Worm (Caenorhabditis elegans) whole organism, L4 larva: ENCODE measurements around the gene Y39F10C.1.

ENCODE experiments used
- D1046.2 ChIP-seq: fragments of 200-800 bp; sonication (Bioruptor generic); IDR thresholded peaks from 2 replicates; pipeline ENCODE4 v1.3.6; 2022; ENCODE audit warnings: missing genetic modification characterization, missing compliant biosample characterization
- T26A8.4 ChIP-seq: fragments of 200-800 bp; sonication (Bioruptor generic); IDR thresholded peaks from 2 replicates; pipeline ENCODE4 v1.3.6; 2022; ENCODE audit warnings: missing genetic modification characterization, missing compliant biosample characterization
- ZK337.2 ChIP-seq: fragments of 200-800 bp; sonication (Bioruptor generic); IDR thresholded peaks from 2 replicates; pipeline ENCODE4 v1.3.6; 2022; ENCODE audit warnings: missing genetic modification reagents, missing genetic modification characterization, missing compliant biosample characterization
- aha-1 ChIP-seq: fragments of 150-350 bp; peaks from one replicate; lab custom pipeline; 2014; ENCODE audit warnings: missing biosample characterization, missing genetic modification characterization
- aly-2 ChIP-seq: sonication (generic microtip); optimal IDR thresholded peaks from 2 replicates; lab custom pipeline; 2018; ENCODE audit warnings: missing biosample characterization, missing genetic modification characterization
- arid-1 ChIP-seq: fragments of 200-800 bp; sonication (Bioruptor generic); conservative IDR thresholded peaks from 2 replicates; pipeline ENCODE4 v1.3.6; 2022; ENCODE audit warnings: missing genetic modification reagents, missing genetic modification characterization, missing compliant biosample characterization
- ceh-20 ChIP-seq: fragments of 200-800 bp; sonication (Bioruptor generic); IDR thresholded peaks from 2 replicates; pipeline ENCODE4 v1.3.6; 2022; ENCODE audit warnings: missing genetic modification reagents, missing genetic modification characterization, missing compliant biosample characterization
- ceh-28 ChIP-seq: fragments of 150-350 bp; optimal IDR thresholded peaks from 2 replicates; lab custom pipeline; 2014; ENCODE audit warnings: missing biosample characterization, missing genetic modification reagents, missing genetic modification characterization
- daf-12 ChIP-seq: fragments of 150-350 bp; optimal IDR thresholded peaks from 2 replicates; lab custom pipeline; 2014; ENCODE audit warnings: missing biosample characterization, missing genetic modification reagents, missing genetic modification characterization
- daf-8 ChIP-seq: fragments of 200-800 bp; sonication (Bioruptor generic); IDR thresholded peaks from 2 replicates; pipeline ENCODE4 v1.3.6; 2022; ENCODE audit warnings: missing genetic modification characterization, missing compliant biosample characterization
- dmd-9 ChIP-seq: fragments of 200-800 bp; sonication (Bioruptor generic); IDR thresholded peaks from 2 replicates; pipeline ENCODE4 v1.3.6; 2022; ENCODE audit warnings: missing genetic modification reagents, missing genetic modification characterization, missing compliant biosample characterization
- dve-1 ChIP-seq: sonication (generic microtip); optimal IDR thresholded peaks from 2 replicates; lab custom pipeline; 2017; ENCODE audit warnings: antibody characterized with exemption, mild to moderate bottlenecking, missing genetic modification characterization, missing compliant biosample characterization; ENCODE audit not compliant: insufficient read depth
- egl-27 ChIP-seq: sonication (generic microtip); optimal IDR thresholded peaks from 3 replicates; lab custom pipeline; 2017; ENCODE audit warnings: missing biosample characterization, missing genetic modification reagents, missing genetic modification characterization
- fos-1 ChIP-seq: fragments of 150-350 bp; optimal IDR thresholded peaks from 2 replicates; lab custom pipeline; 2014; ENCODE audit warnings: missing biosample characterization, missing genetic modification characterization
- gei-8 ChIP-seq: fragments of 200-800 bp; sonication (Bioruptor generic); optimal IDR thresholded peaks from 2 replicates; lab custom pipeline; 2018; ENCODE audit warnings: mild to moderate bottlenecking, missing genetic modification characterization, missing compliant biosample characterization
- lin-15B ChIP-seq: fragments of 150-350 bp; sonication (generic microtip); optimal IDR thresholded peaks from 3 replicates; lab custom pipeline; 2014; ENCODE audit warnings: missing biosample characterization, missing genetic modification characterization
- lin-29 ChIP-seq: fragments of 200-800 bp; sonication (Bioruptor generic); IDR thresholded peaks from 2 replicates; pipeline ENCODE4 v1.3.6; 2022; ENCODE audit warnings: missing genetic modification reagents, missing genetic modification characterization, missing compliant biosample characterization
- lin-38 ChIP-seq: fragments of 200-800 bp; sonication (Bioruptor generic); IDR thresholded peaks from 2 replicates; pipeline ENCODE4 v1.3.6; 2022; ENCODE audit warnings: missing genetic modification reagents, missing genetic modification characterization, missing compliant biosample characterization
- lin-39 ChIP-seq: fragments of 150-350 bp; optimal IDR thresholded peaks from 2 replicates; lab custom pipeline; 2014; ENCODE audit warnings: missing biosample characterization, missing genetic modification reagents, missing genetic modification characterization
- lir-3 ChIP-seq: sonication (generic microtip); optimal IDR thresholded peaks from 2 replicates; lab custom pipeline; 2016; ENCODE audit warnings: mild to moderate bottlenecking, missing genetic modification characterization, missing compliant biosample characterization
- madf-5 ChIP-seq, 2 experiments: fragments of 200-800 bp; sonication (Bioruptor generic); IDR thresholded peaks; 2 replicates each; pipeline ENCODE4 v1.3.6; 2022; ENCODE audit warnings: missing compliant biosample characterization in 2 of 2, missing genetic modification characterization in 2 of 2
- mdl-1 ChIP-seq, 2 experiments: fragments of 150-350 bp in 1 of 2; sonication (generic microtip) in 1 of 2; optimal IDR thresholded peaks; 2 replicates each; lab custom pipeline; 2014 to 2017; ENCODE audit warnings: missing biosample characterization in 2 of 2, missing genetic modification characterization in 2 of 2
- mdt-29 ChIP-seq: fragments of 200-800 bp; sonication (Bioruptor generic); IDR thresholded peaks from 2 replicates; pipeline ENCODE4 v1.3.6; 2022; ENCODE audit warnings: missing genetic modification reagents, missing genetic modification characterization, missing compliant biosample characterization
- mes-2 ChIP-seq: sonication (generic microtip); optimal IDR thresholded peaks from 2 replicates; lab custom pipeline; 2016; ENCODE audit warnings: missing genotype, mild to moderate bottlenecking, missing genetic modification characterization, missing compliant biosample characterization; ENCODE audit not compliant: poor library complexity, severe bottlenecking
- nhr-102 ChIP-seq: sonication (generic microtip); optimal IDR thresholded peaks from 2 replicates; lab custom pipeline; 2016; ENCODE audit warnings: mild to moderate bottlenecking, missing genetic modification characterization, moderate library complexity, missing compliant biosample characterization
- nhr-11 ChIP-seq: fragments of 150-350 bp; optimal IDR thresholded peaks from 2 replicates; lab custom pipeline; 2014; ENCODE audit warnings: missing biosample characterization, missing genetic modification characterization
- pqm-1 ChIP-seq: sonication (generic microtip); optimal IDR thresholded peaks from 2 replicates; lab custom pipeline; 2017; ENCODE audit warnings: missing biosample characterization, missing genetic modification characterization
- saeg-2 ChIP-seq: fragments of 200-800 bp; sonication (Bioruptor generic); IDR thresholded peaks from 2 replicates; pipeline ENCODE4 v1.3.6; 2022; ENCODE audit warnings: missing genetic modification reagents, missing genetic modification characterization, missing compliant biosample characterization
- snpc-1.2 ChIP-seq: fragments of 200-800 bp; sonication (Bioruptor generic); IDR thresholded peaks from 2 replicates; pipeline ENCODE4 v1.3.6; 2022; ENCODE audit warnings: missing genetic modification reagents, missing genetic modification characterization, missing compliant biosample characterization
- snpc-4 ChIP-seq: fragments of 150-350 bp; optimal IDR thresholded peaks from 2 replicates; lab custom pipeline; 2014; ENCODE audit warnings: missing biosample characterization, missing genetic modification characterization
- unc-62 ChIP-seq, 3 experiments: fragments of 150-350 bp in 1 of 3; sonication (generic microtip); optimal IDR thresholded peaks in 2 of 3; peaks in 1 of 3; 1 replicate in 1 of 3; 2 replicates in 2 of 3; lab custom pipeline; 2014 to 2017; ENCODE audit warnings: missing biosample characterization in 3 of 3, missing genetic modification characterization in 3 of 3, missing genetic modification reagents in 3 of 3, missing genotype in 1 of 3
- zip-2 ChIP-seq: fragments of 150-350 bp; optimal IDR thresholded peaks from 2 replicates; lab custom pipeline; 2014; ENCODE audit warnings: missing biosample characterization, missing genetic modification characterization

Y39F10C.1 gene

DNA sequence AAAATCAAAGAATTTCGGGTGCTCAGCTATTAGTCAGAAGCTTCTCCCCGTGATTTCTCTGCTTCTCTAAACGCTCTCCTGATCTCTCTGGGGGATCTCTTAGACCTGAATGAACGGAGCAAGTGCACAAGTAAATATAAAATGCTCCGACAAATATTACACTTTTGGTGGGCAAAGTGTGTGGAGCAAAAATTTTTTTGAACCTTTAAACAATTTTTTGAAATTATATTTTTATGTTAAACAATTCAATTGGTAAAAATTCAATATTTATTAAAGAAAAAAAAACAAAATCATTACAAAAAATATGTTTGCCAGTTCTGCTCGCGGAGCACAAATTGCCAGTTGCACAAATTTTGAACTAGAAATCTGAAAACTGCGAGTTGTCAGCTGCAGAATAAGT is 35.9 kb upstream of the Y39F10C.1 start, which contains the start of gene K07E8.6:
K07E8.6 (minus strand) TSS at position 101 of the 400 bp plus-strand sequence.
- no peak for TF ChIP-seq lin-29 (GFP tag; lab: Robert Waterston, UW)

DNA sequence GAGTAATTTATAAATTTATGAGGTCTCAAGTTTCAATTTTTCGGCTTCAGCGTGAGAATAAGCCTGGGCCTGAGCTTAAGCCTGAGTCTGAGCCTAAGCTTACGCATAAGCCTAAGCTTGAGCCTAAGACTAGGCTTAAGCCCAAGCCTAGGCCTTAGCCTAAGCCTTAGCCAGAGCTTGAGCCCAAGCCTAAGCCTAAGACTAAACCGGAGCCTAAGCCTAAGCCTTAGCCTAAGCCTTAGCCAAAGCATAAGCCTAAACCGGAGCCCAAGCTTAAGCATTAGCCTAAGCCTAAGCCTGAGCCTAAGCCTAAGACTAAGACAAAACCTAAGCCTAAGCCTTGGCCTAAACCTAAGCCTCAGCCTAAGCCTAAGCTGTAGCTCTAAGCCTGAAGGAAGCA is 31.7 kb upstream of the Y39F10C.1 start:
- no peak for TF ChIP-seq zip-2
- TF ChIP-seq lir-3 (tag; lab: Kevin White, UChicago), result no peak
- no peak for TF ChIP-seq mdt-29

DNA sequence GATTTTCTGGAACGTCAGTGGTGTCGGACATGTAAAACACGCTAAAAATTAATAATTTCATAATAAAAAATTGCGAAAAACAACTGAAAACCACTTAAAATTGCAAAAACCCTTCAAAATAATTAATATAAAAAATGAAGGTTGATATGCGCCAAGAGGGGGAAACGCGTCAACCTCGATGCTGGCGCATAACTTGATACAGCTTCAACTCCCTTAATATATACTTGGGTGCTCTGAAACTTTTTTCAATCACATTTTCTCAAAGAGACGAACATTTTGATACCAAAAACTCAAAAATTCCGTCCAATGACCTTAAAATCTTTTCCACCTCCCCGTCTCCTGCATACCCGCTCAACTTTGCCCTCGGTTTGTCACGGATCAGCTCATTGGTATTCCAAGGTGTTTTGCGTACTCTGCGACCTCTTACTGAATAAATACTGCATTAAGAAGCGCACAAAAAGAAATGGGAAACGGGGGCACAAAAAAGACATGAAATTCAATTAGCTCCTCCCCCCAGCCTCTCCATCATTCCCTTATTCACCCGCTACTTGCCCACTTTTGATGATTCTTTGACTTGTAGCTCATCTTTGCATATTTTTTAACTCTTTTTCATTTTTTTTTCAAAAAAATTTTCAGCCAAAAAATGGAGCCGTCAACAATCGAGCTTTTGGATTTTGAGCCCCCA is 24.9 kb upstream of the Y39F10C.1 start, which contains the start of the genes K07E8.7 and frpr-14:
K07E8.7 (minus strand) TSS at position 47 of the 685 bp plus-strand sequence.
frpr-14 (plus strand) TSS at position 635 of the 685 bp plus-strand sequence.
- TF ChIP-seq ceh-20 (GFP tag; lab: Robert Waterston, UW) (no peak), arid-1 (GFP tag; lab: Robert Waterston, UW) (no peak), lin-39 (tag; lab: Kevin White, UChicago) (no peak), aly-2 (no peak), ceh-28 (no peak), mes-2 (tag; lab: Kevin White, UChicago) (peak; percentile 32), lin-38 (GFP tag; lab: Robert Waterston, UW) (peak; percentile 46), dve-1 (tag; lab: Kevin White, UChicago) (no peak), aha-1 (tag; lab: Kevin White, UChicago) (peak; percentile 24), egl-27 (tag; lab: Kevin White, UChicago) (no peak), ZK337.2 (GFP tag; lab: Robert Waterston, UW) (no peak), fos-1 (tag; lab: Kevin White, UChicago) (no peak)

DNA sequence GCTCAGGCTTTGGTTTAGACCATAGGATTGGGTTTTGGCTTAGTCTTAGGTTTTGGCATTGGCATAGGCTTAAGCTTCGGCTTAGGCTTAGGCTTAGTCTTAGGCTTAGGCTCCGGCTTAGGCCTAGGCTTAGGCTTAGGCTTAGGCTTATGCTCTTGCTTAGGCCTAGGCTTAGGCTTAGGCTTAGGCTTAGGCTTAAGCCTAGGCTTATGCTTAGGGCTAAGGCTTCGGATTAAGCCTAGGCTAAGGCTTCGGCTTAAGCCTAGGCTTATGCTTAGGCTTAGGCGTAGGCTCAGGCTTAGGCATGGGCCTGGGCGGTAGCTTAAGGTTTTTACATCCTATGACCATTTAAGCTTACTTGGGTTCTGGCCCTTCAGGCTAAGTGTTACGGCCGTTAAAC is 24.1 kb upstream of the Y39F10C.1 start:
- no peak for TF ChIP-seq daf-12 (tag; lab: Kevin White, UChicago)
- peak in 1 of 2 experiments; percentile 12 for TF ChIP-seq unc-62 (GFP tag; optimal IDR thresholded peaks at IDR 0.05 in 1 of 2; lab: Kevin White, UChicago)
- TF ChIP-seq unc-62 (tag; optimal IDR thresholded peaks at IDR 0.05; lab: Kevin White, UChicago), result no peak

- no peak for TF ChIP-seq madf-5 (GFP tag; IDR thresholded peaks at IDR 0.05; lab: Robert Waterston, UW)
- TF ChIP-seq D1046.2 (GFP tag; lab: Robert Waterston, UW), result no peak
- TF ChIP-seq dmd-9 (GFP tag; lab: Robert Waterston, UW), result no peak
- TF ChIP-seq dve-1 (tag; lab: Kevin White, UChicago), result no peak
- TF ChIP-seq lin-15B (tag; lab: Kevin White, UChicago), result no peak
- no peak for TF ChIP-seq snpc-4
- TF ChIP-seq mdl-1 (tag; optimal IDR thresholded peaks at IDR 0.05; lab: Kevin White, UChicago), result no peak
- TF ChIP-seq daf-8 (GFP tag; lab: Robert Waterston, UW), result no peak
- TF ChIP-seq nhr-102 (tag; lab: Kevin White, UChicago), result no peak
- TF ChIP-seq arid-1 (GFP tag; lab: Robert Waterston, UW), result no peak
- no peak for TF ChIP-seq pqm-1 (tag; lab: Kevin White, UChicago)
- no peak for TF ChIP-seq aly-2
- TF ChIP-seq nhr-11 (tag; lab: Kevin White, UChicago), result no peak
- TF ChIP-seq ZK337.2 (GFP tag; lab: Robert Waterston, UW), result no peak
- TF ChIP-seq saeg-2 (GFP tag; lab: Robert Waterston, UW), result no peak
- no peak for TF ChIP-seq ceh-28
- TF ChIP-seq snpc-1.2 (GFP tag; lab: Robert Waterston, UW), result no peak
- TF ChIP-seq gei-8, result no peak
- TF ChIP-seq T26A8.4 (GFP tag; lab: Robert Waterston, UW), result no peak
Observed at ce11 chrII:658369-658768, 17.0 kb upstream of the Y39F10C.1 start, which contains the start of gene sdz-24. Gene sdz-24 (plus strand): TSS chrII:658669.
